Fruit fly (Drosophila melanogaster): ENCODE measurements around the gene CG15042.

CG15042 gene

DNA sequence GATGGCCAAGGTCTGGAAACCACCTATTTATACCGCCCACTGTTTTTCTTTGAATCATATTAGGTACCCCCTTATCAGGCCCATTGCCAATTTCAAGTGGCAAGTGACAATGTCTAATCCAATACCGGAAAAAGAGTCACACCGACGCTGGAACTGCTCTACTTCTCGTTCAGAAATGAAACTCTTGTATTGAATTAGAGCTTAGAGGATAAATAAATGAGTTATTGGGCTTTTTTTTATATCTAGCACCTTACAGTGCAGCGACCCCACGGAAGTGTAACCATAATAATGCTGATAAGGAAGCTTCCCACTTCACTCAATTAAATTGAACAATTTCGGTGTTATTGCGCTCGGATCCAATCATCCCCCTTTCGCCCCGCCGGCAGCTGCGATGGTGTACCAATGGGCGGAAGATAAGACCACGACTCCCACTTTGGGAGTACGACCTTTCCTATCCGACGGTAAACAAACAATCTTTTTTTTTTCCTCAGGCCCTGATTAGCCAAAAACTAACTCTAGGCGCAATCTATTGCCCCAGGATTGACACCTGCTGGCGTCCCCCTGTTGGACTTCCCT lies 33.8 kb downstream of the CG15042 start, which contains the start of gene CG15043 (continued):
- peak; percentile 63 for TF ChIP-seq Ets65A (GFP tag)
- TF ChIP-seq repo (GFP tag; optimal IDR thresholded peaks at IDR 0.05) = no peak
- TF ChIP-seq pum (GFP tag; optimal IDR thresholded peaks at IDR 0.05) = no peak
- TF ChIP-seq CG6791 (GFP tag; IDR thresholded peaks at IDR 0.05; ENCODE audit: partially characterized antibody) = no peak
- TF ChIP-seq D19B (GFP tag; optimal IDR thresholded peaks at IDR 0.05) = peak; percentile 54
- TF ChIP-seq Xbp1 (GFP tag; optimal IDR thresholded peaks at IDR 0.05) = no peak
- peak; percentile 67 for TF ChIP-seq CG32532 (GFP tag; IDR thresholded peaks at IDR 0.05)
- no peak for TF ChIP-seq wor (GFP tag; IDR thresholded peaks at IDR 0.05)
- TF ChIP-seq CG7271 (tag; optimal IDR thresholded peaks at IDR 0.05) = no peak
- peak; percentile 81 for TF ChIP-seq Rfx (GFP tag; IDR thresholded peaks at IDR 0.05)
- TF ChIP-seq tx (GFP tag; optimal IDR thresholded peaks at IDR 0.05) = no peak
- TF ChIP-seq lilli (GFP tag; optimal IDR thresholded peaks at IDR 0.05) = peak; percentile 67
- TF ChIP-seq Lpt (GFP tag; optimal IDR thresholded peaks at IDR 0.05) = no peak
- no peak for TF ChIP-seq CG7987 (GFP tag; optimal IDR thresholded peaks at IDR 0.05)
- peak; percentile 50 for TF ChIP-seq HHEX (GFP tag; optimal IDR thresholded peaks at IDR 0.05)
- TF ChIP-seq Ets97D (GFP tag; optimal IDR thresholded peaks at IDR 0.05) = no peak
- TF ChIP-seq ham (GFP tag; IDR thresholded peaks at IDR 0.05) = no peak
- TF ChIP-seq zen (tag; optimal IDR thresholded peaks at IDR 0.05) = no peak
- TF ChIP-seq slbo (GFP tag; IDR thresholded peaks at IDR 0.05) = peak; percentile 71
- no peak for TF ChIP-seq Hr78 (GFP tag; optimal IDR thresholded peaks at IDR 0.05)
- TF ChIP-seq Med (GFP tag) = peak; percentile 84
- TF ChIP-seq CG13624 (GFP tag; optimal IDR thresholded peaks at IDR 0.05) = peak; percentile 34
- TF ChIP-seq Tbp (GFP tag; optimal IDR thresholded peaks at IDR 0.05) = no peak
- TF ChIP-seq Mrtf (GFP tag; IDR thresholded peaks at IDR 0.05) = 0 out of 3 replicates have a peak, but pooled peaks have one; percentile 33
- no peak for TF ChIP-seq bigmax (GFP tag; optimal IDR thresholded peaks at IDR 0.05)
- TF ChIP-seq gfzf (GFP tag; optimal IDR thresholded peaks at IDR 0.05) = no peak
- no peak for TF ChIP-seq CG34376 (GFP tag; optimal IDR thresholded peaks at IDR 0.05)
- TF ChIP-seq CG13894 (tag; optimal IDR thresholded peaks at IDR 0.05) = peak; percentile 2
- TF ChIP-seq twi (tag; optimal IDR thresholded peaks at IDR 0.05) = no peak
- TF ChIP-seq CG10959 (GFP tag; IDR thresholded peaks at IDR 0.05) = no peak
- TF ChIP-seq fd102C (GFP tag; optimal IDR thresholded peaks at IDR 0.05) = no peak
- no peak for TF ChIP-seq en (GFP tag; optimal IDR thresholded peaks at IDR 0.05)
- no peak for TF ChIP-seq CG15696 (tag; optimal IDR thresholded peaks at IDR 0.05)
- TF ChIP-seq pnt (GFP tag; optimal IDR thresholded peaks at IDR 0.05) = no peak
- no peak for TF ChIP-seq ash1 (GFP tag; optimal IDR thresholded peaks at IDR 0.05)
- no peak for TF ChIP-seq Elba2 (GFP tag; optimal IDR thresholded peaks at IDR 0.05)
- TF ChIP-seq Dip2 (GFP tag; IDR thresholded peaks at IDR 0.05) = no peak
- TF ChIP-seq Neu2 (GFP tag; optimal IDR thresholded peaks at IDR 0.05; ENCODE audit: borderline replicate concordance) = no peak
- no peak for TF ChIP-seq dm (GFP tag; optimal IDR thresholded peaks at IDR 0.05)
- TF ChIP-seq bowl (GFP tag; IDR thresholded peaks at IDR 0.05) = no peak
- TF ChIP-seq Nf-YC (tag; optimal IDR thresholded peaks at IDR 0.05) = no peak
- TF ChIP-seq CG4707 (GFP tag; optimal IDR thresholded peaks at IDR 0.05) = no peak
- no peak for TF ChIP-seq Dfd (GFP tag; optimal IDR thresholded peaks at IDR 0.05)
- TF ChIP-seq CG8388 (GFP tag; optimal IDR thresholded peaks at IDR 0.05) = no peak
- no peak for TF ChIP-seq pan (optimal IDR thresholded peaks at IDR 0.05)
- peak in 1 of 2 experiments; percentile 60 for TF ChIP-seq pan (GFP tag; optimal IDR thresholded peaks at IDR 0.05 in 1 of 2, IDR thresholded peaks at IDR 0.05 in 1 of 2)
- TF ChIP-seq Fer1 (GFP tag; optimal IDR thresholded peaks at IDR 0.05) = peak; percentile 41
- TF ChIP-seq wdn (GFP tag; IDR thresholded peaks at IDR 0.05) = no peak
- no peak for TF ChIP-seq CG1792 (GFP tag; optimal IDR thresholded peaks at IDR 0.05)
- peak; percentile 49 for TF ChIP-seq mam (GFP tag; optimal IDR thresholded peaks at IDR 0.05)
- TF ChIP-seq CG9609 (GFP tag; optimal IDR thresholded peaks at IDR 0.05) = no peak
- TF ChIP-seq pb (GFP tag; optimal IDR thresholded peaks at IDR 0.05) = no peak
